ENCODE assay signal across 2 fruit fly cellular contexts in genomic region chr3R:18310766-18311367, dm6.
TF ChIP-seq lines count a peak whose summit lies in the region.

No protein-coding gene starts in this region.

TF ChIP-seq in whole organism, embryonic, 481 proteins besides CTCF, POLR2A, EP300 and RAD21 (continued from another document and continues in another):
- TF ChIP-seq Lhr (GFP tag; optimal IDR thresholded peaks at IDR 0.05; lab: Kevin White, UChicago): no peak
- no peak for TF ChIP-seq Atf-2 (GFP tag; optimal IDR thresholded peaks at IDR 0.05; lab: Kevin White, UChicago)
- no peak for TF ChIP-seq danr (GFP tag; IDR thresholded peaks at IDR 0.05; lab: Robert Waterston, UW)
- no peak for TF ChIP-seq CG10654 (GFP tag; optimal IDR thresholded peaks at IDR 0.05; lab: Kevin White, UChicago)
- TF ChIP-seq Blimp-1 (GFP tag; optimal IDR thresholded peaks at IDR 0.05; lab: Kevin White, UChicago): peak; percentile 2
- TF ChIP-seq Kr (GFP tag; optimal IDR thresholded peaks at IDR 0.05; lab: Kevin White, UChicago): no peak
- TF ChIP-seq Ptx1 (GFP tag; IDR thresholded peaks at IDR 0.05; lab: Robert Waterston, UW): peak; percentile 31; the same call in 1 of the 2 replicates
- TF ChIP-seq unc-4 (GFP tag; IDR thresholded peaks at IDR 0.05; lab: Robert Waterston, UW; ENCODE audit: partially characterized antibody): no peak
- no peak for TF ChIP-seq run (tag; optimal IDR thresholded peaks at IDR 0.05; lab: Kevin White, UChicago)
- TF ChIP-seq CG13296 (GFP tag; optimal IDR thresholded peaks at IDR 0.05; lab: Kevin White, UChicago): peak; percentile 18
- 0 out of 2 replicates have a peak, but pooled peaks have one; percentile 40 for TF ChIP-seq rib (GFP tag; IDR thresholded peaks at IDR 0.05; lab: Robert Waterston, UW)
- TF ChIP-seq ara (GFP tag; IDR thresholded peaks at IDR 0.05; lab: Robert Waterston, UW): no peak
- TF ChIP-seq Pdp1 (GFP tag; optimal IDR thresholded peaks at IDR 0.05; lab: Kevin White, UChicago): no peak
- no peak for TF ChIP-seq pita (GFP tag; optimal IDR thresholded peaks at IDR 0.05; lab: Kevin White, UChicago)
- peak; percentile 70; the same call in 1 of the 2 replicates for TF ChIP-seq CG6689 (GFP tag; IDR thresholded peaks at IDR 0.05; lab: Robert Waterston, UW)
- TF ChIP-seq dmrt11E (tag; optimal IDR thresholded peaks at IDR 0.05; lab: Kevin White, UChicago): no peak
- TF ChIP-seq br (optimal IDR thresholded peaks at IDR 0.05; lab: Kevin White, UChicago): no peak
- peak; percentile 59 for TF ChIP-seq row (GFP tag; IDR thresholded peaks at IDR 0.05; lab: Robert Waterston, UW)
- no peak for TF ChIP-seq CG5953 (GFP tag; IDR thresholded peaks at IDR 0.05; lab: Robert Waterston, UW)
- TF ChIP-seq Mes4 (GFP tag; optimal IDR thresholded peaks at IDR 0.05; lab: Kevin White, UChicago): no peak
- peak; percentile 54 for TF ChIP-seq CG16815 (GFP tag; optimal IDR thresholded peaks at IDR 0.05; lab: Kevin White, UChicago)
- TF ChIP-seq TFAM (GFP tag; optimal IDR thresholded peaks at IDR 0.05; lab: Kevin White, UChicago): no peak
- TF ChIP-seq CG7271 (tag; optimal IDR thresholded peaks at IDR 0.05; lab: Kevin White, UChicago): no peak
- TF ChIP-seq CG9932 (GFP tag; IDR thresholded peaks at IDR 0.05; lab: Robert Waterston, UW): peak; percentile 43; the same call in 1 of the 2 replicates
- peak; percentile 37; the same call in 2 of the 3 replicates for TF ChIP-seq tgo (GFP tag; IDR thresholded peaks at IDR 0.05; lab: Robert Waterston, UW)
- peak; percentile 51; the same call in 1 of the 2 replicates for TF ChIP-seq E2f1 (GFP tag; IDR thresholded peaks at IDR 0.05; lab: Robert Waterston, UW)
- peak; percentile 25; the same call in 1 of the 2 replicates for TF ChIP-seq Scr (GFP tag; IDR thresholded peaks at IDR 0.05; lab: Robert Waterston, UW; ENCODE audit: partially characterized antibody)
- TF ChIP-seq mld (GFP tag; IDR thresholded peaks at IDR 0.05; lab: Robert Waterston, UW; ENCODE audit: partially characterized antibody): no peak
- TF ChIP-seq lov (optimal IDR thresholded peaks at IDR 0.05; lab: Kevin White, UChicago): no peak
- TF ChIP-seq lov (GFP tag; IDR thresholded peaks at IDR 0.05; lab: Robert Waterston, UW): 0 out of 3 replicates have a peak, but pooled peaks have one; percentile 46
- TF ChIP-seq CG33557 (GFP tag; optimal IDR thresholded peaks at IDR 0.05; lab: Kevin White, UChicago): peak; percentile 33
- TF ChIP-seq Hr3 (GFP tag; optimal IDR thresholded peaks at IDR 0.05; lab: Kevin White, UChicago): peak; percentile 18
- peak; percentile 27 for TF ChIP-seq CG17385 (GFP tag; optimal IDR thresholded peaks at IDR 0.05; lab: Kevin White, UChicago)
- 0 out of 2 replicates have a peak, but pooled peaks have one; percentile 16 for TF ChIP-seq nerfin-2 (GFP tag; IDR thresholded peaks at IDR 0.05; lab: Robert Waterston, UW; ENCODE audit: partially characterized antibody)
- TF ChIP-seq CG14667 (GFP tag; IDR thresholded peaks at IDR 0.05; lab: Robert Waterston, UW): no peak
- TF ChIP-seq CG12659 (GFP tag; optimal IDR thresholded peaks at IDR 0.05; lab: Kevin White, UChicago): peak; percentile 56
- TF ChIP-seq Atf6 (GFP tag; IDR thresholded peaks at IDR 0.05; lab: Robert Waterston, UW): 0 out of 2 replicates have a peak, but pooled peaks have one; percentile 26
- 0 out of 2 replicates have a peak, but pooled peaks have one; percentile 19 for TF ChIP-seq CG6272 (GFP tag; IDR thresholded peaks at IDR 0.05; lab: Robert Waterston, UW)
- peak; percentile 66 for TF ChIP-seq dmrt99B (tag; optimal IDR thresholded peaks at IDR 0.05; lab: Kevin White, UChicago)
- TF ChIP-seq CG11695 (GFP tag; IDR thresholded peaks at IDR 0.05; lab: Robert Waterston, UW): no peak; the same call in 2 of the 3 replicates
- TF ChIP-seq CG7745 (tag; optimal IDR thresholded peaks at IDR 0.05; lab: Kevin White, UChicago): no peak
- TF ChIP-seq CG30020 (tag; optimal IDR thresholded peaks at IDR 0.05; lab: Kevin White, UChicago): peak; percentile 28
- peak; percentile 17 for TF ChIP-seq CG10209 (GFP tag; optimal IDR thresholded peaks at IDR 0.05; lab: Kevin White, UChicago)
- TF ChIP-seq Dbx (GFP tag; IDR thresholded peaks at IDR 0.05; lab: Robert Waterston, UW): no peak
- TF ChIP-seq CG10267 (tag; optimal IDR thresholded peaks at IDR 0.05; lab: Kevin White, UChicago): peak; percentile 55
- TF ChIP-seq Jarid2 (GFP tag; optimal IDR thresholded peaks at IDR 0.05; lab: Kevin White, UChicago): peak; percentile 12
- peak; percentile 29; the same call in 1 of the 2 replicates for TF ChIP-seq Bgb (GFP tag; IDR thresholded peaks at IDR 0.05; lab: Robert Waterston, UW; ENCODE audit: partially characterized antibody)
- no peak for TF ChIP-seq CG42726 (GFP tag; IDR thresholded peaks at IDR 0.05; lab: Robert Waterston, UW; ENCODE audit: partially characterized antibody)
- no peak for TF ChIP-seq CG4820 (GFP tag; optimal IDR thresholded peaks at IDR 0.05; lab: Kevin White, UChicago)
- no peak for TF ChIP-seq CG9609 (GFP tag; optimal IDR thresholded peaks at IDR 0.05; lab: Kevin White, UChicago)
- TF ChIP-seq Med (GFP tag; lab: Kevin White, UChicago): peak; percentile 79
- TF ChIP-seq Rfx (GFP tag; IDR thresholded peaks at IDR 0.05; lab: Robert Waterston, UW): peak; percentile 30; the same call in 1 of the 2 replicates
- TF ChIP-seq bbx (GFP tag; IDR thresholded peaks at IDR 0.05; lab: Robert Waterston, UW; ENCODE audit: partially characterized antibody): peak; percentile 16; the same call in 1 of the 2 replicates
- peak; percentile 12; the same call in 1 of the 2 replicates for TF ChIP-seq CG13287 (GFP tag; IDR thresholded peaks at IDR 0.05; lab: Robert Waterston, UW; ENCODE audit: partially characterized antibody)
- TF ChIP-seq Optix (GFP tag; IDR thresholded peaks at IDR 0.05; lab: Robert Waterston, UW): peak; percentile 54; the same call in 1 of the 3 replicates
- TF ChIP-seq Dll (GFP tag; IDR thresholded peaks at IDR 0.05; lab: Robert Waterston, UW; ENCODE audit: partially characterized antibody): no peak
- no peak for TF ChIP-seq MESR4 (GFP tag; optimal IDR thresholded peaks at IDR 0.05; lab: Kevin White, UChicago)
- no peak for TF ChIP-seq Bdp1 (GFP tag; optimal IDR thresholded peaks at IDR 0.05; lab: Kevin White, UChicago)
- TF ChIP-seq az2 (GFP tag; optimal IDR thresholded peaks at IDR 0.05; lab: Kevin White, UChicago): peak; percentile 44
- peak; percentile 22; the same call in 1 of the 2 replicates for TF ChIP-seq vvl (GFP tag; IDR thresholded peaks at IDR 0.05; lab: Robert Waterston, UW)
- peak; percentile 47 for TF ChIP-seq odd (GFP tag; optimal IDR thresholded peaks at IDR 0.05; lab: Kevin White, UChicago)

TF ChIP-seq in whole organism, prepupa, 60 proteins besides CTCF, POLR2A, EP300 and RAD21 (continued from another document):
- TF ChIP-seq dsx (GFP tag; optimal IDR thresholded peaks at IDR 0.05; lab: Kevin White, UChicago; ENCODE audit: poor library complexity, severe bottlenecking) (no peak), CG8632 (GFP tag; optimal IDR thresholded peaks at IDR 0.05; lab: Kevin White, UChicago) (peak; percentile 67), CG6792 (GFP tag; optimal IDR thresholded peaks at IDR 0.05; lab: Kevin White, UChicago) (peak; percentile 23)
TF ChIP-seq in whole organism, prepupa: peak in this region for 19.
